Worm (Caenorhabditis elegans): ENCODE results near the gene ZK470.1.

The ZK470.1 gene

ce11 chrX:4145051-4145826 lies 18.3 kb upstream of the ZK470.1 start (continued):
- TF ChIP-seq rpc-1 (optimal IDR thresholded peaks at IDR 0.05) (no peak), rpc-1 (tag; optimal IDR thresholded peaks at IDR 0.05) (no peak), nhr-27 (tag; optimal IDR thresholded peaks at IDR 0.05) (no peak), gei-17 (GFP tag; optimal IDR thresholded peaks at IDR 0.05) (no peak), snpc-3.4 (tag; optimal IDR thresholded peaks at IDR 0.05) (no peak), ceh-58 (GFP tag; IDR thresholded peaks at IDR 0.05) (no peak), efl-1 (GFP tag; optimal IDR thresholded peaks at IDR 0.05) (no peak), lin-54 (GFP tag; optimal IDR thresholded peaks at IDR 0.05) (no peak), hrde-1 (tag; optimal IDR thresholded peaks at IDR 0.05; ENCODE audit: borderline replicate concordance) (no peak), fkh-3 (tag; optimal IDR thresholded peaks at IDR 0.05) (no peak), Y56A3A.18 (GFP tag; IDR thresholded peaks at IDR 0.05) (no peak), egl-18 (GFP tag; IDR thresholded peaks at IDR 0.05) (no peak), pbrm-1 (GFP tag; IDR thresholded peaks at IDR 0.05) (peak; percentile 58), C06A6.2 (GFP tag; conservative IDR thresholded peaks at IDR 0.05) (peak; percentile 58), dpl-1 (GFP tag; optimal IDR thresholded peaks at IDR 0.05) (no peak), sea-2 (GFP tag; IDR thresholded peaks at IDR 0.05) (peak; percentile 53; the same call in 1 of the 2 replicates), mxl-1 (tag; optimal IDR thresholded peaks at IDR 0.05) (no peak), rcor-1 (GFP tag; IDR thresholded peaks at IDR 0.05) (no peak; the same call in 1 of the 2 replicates), rec-8 (tag; optimal IDR thresholded peaks at IDR 0.05) (no peak), lsy-27 (tag; optimal IDR thresholded peaks at IDR 0.05; ENCODE audit: borderline replicate concordance, insufficient read depth) (no peak), nfya-1 (tag; optimal IDR thresholded peaks at IDR 0.05; ENCODE audit: borderline replicate concordance, insufficient read depth) (no peak), F55B11.4 (tag; optimal IDR thresholded peaks at IDR 0.05; ENCODE audit: borderline replicate concordance, insufficient read depth) (no peak), cebp-2 (GFP tag; IDR thresholded peaks at IDR 0.05) (no peak), hsf-1 (GFP tag; IDR thresholded peaks at IDR 0.05) (no peak), snpc-1.1 (tag; optimal IDR thresholded peaks at IDR 0.05; ENCODE audit: insufficient read depth) (no peak), cebp-1 (GFP tag; IDR thresholded peaks at IDR 0.05) (no peak), cebp-1 (tag; optimal IDR thresholded peaks at IDR 0.05) (peak; percentile 76), hlh-12 (tag; optimal IDR thresholded peaks at IDR 0.05) (no peak), chd-7 (tag; optimal IDR thresholded peaks at IDR 0.05) (peak; percentile 68), aptf-3 (GFP tag; IDR thresholded peaks at IDR 0.05) (0 out of 2 replicates have a peak, but pooled peaks have one; percentile 13), madf-8 (GFP tag; conservative IDR thresholded peaks at IDR 0.05) (0 out of 2 replicates have a peak, but pooled peaks have one; percentile 3), egl-44 (GFP tag; IDR thresholded peaks at IDR 0.05) (0 out of 2 replicates have a peak, but pooled peaks have one; percentile 53), lin-26 (GFP tag; IDR thresholded peaks at IDR 0.05) (peak; percentile 48), ets-4 (GFP tag; optimal IDR thresholded peaks at IDR 0.05) (no peak), snpc-4 (GFP tag; optimal IDR thresholded peaks at IDR 0.05) (no peak), snpc-4 (tag; optimal IDR thresholded peaks at IDR 0.05) (no peak), snpc-1.3 (tag; optimal IDR thresholded peaks at IDR 0.05; ENCODE audit: insufficient read depth) (no peak), atf-7 (tag; optimal IDR thresholded peaks at IDR 0.05) (peak; percentile 57), let-526 (GFP tag; IDR thresholded peaks at IDR 0.05) (no peak), ama-1 (optimal IDR thresholded peaks at IDR 0.05) (no peak), ama-1 (GFP tag; optimal IDR thresholded peaks at IDR 0.05) (no peak), B0035.1 (tag; optimal IDR thresholded peaks at IDR 0.05) (no peak), madf-6 (GFP tag; IDR thresholded peaks at IDR 0.05) (peak; percentile 21; the same call in 1 of the 2 replicates), unc-130 (GFP tag; optimal IDR thresholded peaks at IDR 0.05) (no peak), zfh-2 (GFP tag; conservative IDR thresholded peaks at IDR 0.05) (peak; percentile 74), bed-2 (GFP tag; IDR thresholded peaks at IDR 0.05) (no peak), him-1 (tag; optimal IDR thresholded peaks at IDR 0.05) (no peak)

Measured in whole organism, young adult.